Worm (Caenorhabditis elegans): Measurements from ENCODE around the gene mltn-13.

Gene mltn-13

ce11 chrX:4440641-4441040, 7.5 kb downstream of the mltn-13 start, which contains the start of gene F15A8.1:
Gene F15A8.1, plus strand, starts transcription at chrX:4440941.
- TF ChIP-seq hmg-4 (GFP tag; optimal IDR thresholded peaks at IDR 0.05), result no peak
- TF ChIP-seq ceh-13 (GFP tag; optimal IDR thresholded peaks at IDR 0.05), result no peak
- no peak for TF ChIP-seq F13C5.2 (tag; optimal IDR thresholded peaks at IDR 0.05)
- no peak for TF ChIP-seq ama-1 (optimal IDR thresholded peaks at IDR 0.05)
- TF ChIP-seq hnd-1 (tag; optimal IDR thresholded peaks at IDR 0.05), result no peak
- no peak for TF ChIP-seq ceh-36 (tag; optimal IDR thresholded peaks at IDR 0.05)
- no peak for TF ChIP-seq tra-4 (tag; optimal IDR thresholded peaks at IDR 0.05)
- TF ChIP-seq pes-1 (GFP tag; IDR thresholded peaks at IDR 0.05), result no peak
- no peak for TF ChIP-seq tbx-37 (GFP tag; conservative IDR thresholded peaks at IDR 0.05)
- TF ChIP-seq ets-7 (tag; optimal IDR thresholded peaks at IDR 0.05), result no peak
- TF ChIP-seq aly-1 (tag; optimal IDR thresholded peaks at IDR 0.05), result no peak
- TF ChIP-seq scrt-1 (GFP tag; IDR thresholded peaks at IDR 0.05), result no peak
- no peak for TF ChIP-seq B0310.2 (tag; optimal IDR thresholded peaks at IDR 0.05)
- TF ChIP-seq sea-1 (GFP tag; conservative IDR thresholded peaks at IDR 0.05), result no peak
- no peak for TF ChIP-seq hmbx-1 (tag; optimal IDR thresholded peaks at IDR 0.05)
- no peak for TF ChIP-seq flt-1 (GFP tag; IDR thresholded peaks at IDR 0.05)
- TF ChIP-seq tbx-11 (GFP tag; IDR thresholded peaks at IDR 0.05), result no peak

ce11 chrX:4439616-4440015, 8.6 kb downstream of the mltn-13 start:
- TF ChIP-seq ceh-13 (GFP tag; optimal IDR thresholded peaks at IDR 0.05), result no peak
- no peak for TF ChIP-seq hmbx-1 (tag; optimal IDR thresholded peaks at IDR 0.05)
- TF ChIP-seq flt-1 (GFP tag; IDR thresholded peaks at IDR 0.05), result no peak
- no peak for TF ChIP-seq ama-1 (optimal IDR thresholded peaks at IDR 0.05)
- no peak for TF ChIP-seq ceh-36 (tag; optimal IDR thresholded peaks at IDR 0.05)
- TF ChIP-seq ets-7 (tag; optimal IDR thresholded peaks at IDR 0.05), result no peak
- TF ChIP-seq hnd-1 (tag; optimal IDR thresholded peaks at IDR 0.05), result no peak
- TF ChIP-seq B0310.2 (tag; optimal IDR thresholded peaks at IDR 0.05), result no peak
- no peak for TF ChIP-seq hmg-4 (GFP tag; optimal IDR thresholded peaks at IDR 0.05)
- no peak for TF ChIP-seq aly-1 (tag; optimal IDR thresholded peaks at IDR 0.05)
- no peak for TF ChIP-seq sea-1 (GFP tag; conservative IDR thresholded peaks at IDR 0.05)
- no peak for TF ChIP-seq tra-4 (tag; optimal IDR thresholded peaks at IDR 0.05)

ce11 chrX:4438823-4439222, 9.4 kb downstream of the mltn-13 start:
- TF ChIP-seq ets-7 (tag; optimal IDR thresholded peaks at IDR 0.05) (no peak), hmg-4 (GFP tag; optimal IDR thresholded peaks at IDR 0.05) (no peak), pes-1 (GFP tag; IDR thresholded peaks at IDR 0.05) (no peak)

ce11 chrX:4437555-4437954, 10.6 kb downstream of the mltn-13 start, which contains the start of gene cest-26:
Gene cest-26, minus strand, starts transcription at chrX:4437655.
- no peak for TF ChIP-seq B0310.2 (tag; optimal IDR thresholded peaks at IDR 0.05)
- TF ChIP-seq pes-1 (GFP tag; IDR thresholded peaks at IDR 0.05), result no peak
- TF ChIP-seq ama-1 (optimal IDR thresholded peaks at IDR 0.05), result no peak
- TF ChIP-seq sea-1 (GFP tag; conservative IDR thresholded peaks at IDR 0.05), result no peak
- no peak for TF ChIP-seq hnd-1 (tag; optimal IDR thresholded peaks at IDR 0.05)
- no peak for TF ChIP-seq tra-4 (tag; optimal IDR thresholded peaks at IDR 0.05)
- TF ChIP-seq F13C5.2 (tag; optimal IDR thresholded peaks at IDR 0.05), result no peak

ce11 chrX:4435396-4435795, 12.8 kb downstream of the mltn-13 start:
- TF ChIP-seq flt-1 (GFP tag; IDR thresholded peaks at IDR 0.05) (no peak), ceh-36 (tag; optimal IDR thresholded peaks at IDR 0.05) (no peak), ceh-13 (GFP tag; optimal IDR thresholded peaks at IDR 0.05) (no peak), tbx-37 (GFP tag; conservative IDR thresholded peaks at IDR 0.05) (no peak), tra-4 (tag; optimal IDR thresholded peaks at IDR 0.05) (no peak), sea-1 (GFP tag; conservative IDR thresholded peaks at IDR 0.05) (no peak), ama-1 (optimal IDR thresholded peaks at IDR 0.05) (no peak), ets-7 (tag; optimal IDR thresholded peaks at IDR 0.05) (no peak), hnd-1 (tag; optimal IDR thresholded peaks at IDR 0.05) (no peak), F13C5.2 (tag; optimal IDR thresholded peaks at IDR 0.05) (no peak)

- TF ChIP-seq scrt-1 (GFP tag; IDR thresholded peaks at IDR 0.05) (no peak), aly-1 (tag; optimal IDR thresholded peaks at IDR 0.05) (no peak), ets-7 (tag; optimal IDR thresholded peaks at IDR 0.05) (no peak), hnd-1 (tag; optimal IDR thresholded peaks at IDR 0.05) (no peak), flt-1 (GFP tag; IDR thresholded peaks at IDR 0.05) (no peak), sea-1 (GFP tag; conservative IDR thresholded peaks at IDR 0.05) (no peak)
These were observed 13.6 kb downstream of the mltn-13 start for ce11 chrX:4434577-4434976.

ce11 chrX:4429364-4429763, 18.8 kb downstream of the mltn-13 start:
- TF ChIP-seq tra-4 (tag; optimal IDR thresholded peaks at IDR 0.05) (no peak), hmbx-1 (tag; optimal IDR thresholded peaks at IDR 0.05) (no peak), sea-1 (GFP tag; conservative IDR thresholded peaks at IDR 0.05) (no peak), ceh-36 (tag; optimal IDR thresholded peaks at IDR 0.05) (no peak), ets-7 (tag; optimal IDR thresholded peaks at IDR 0.05) (no peak), ceh-13 (GFP tag; optimal IDR thresholded peaks at IDR 0.05) (no peak), tbx-11 (GFP tag; IDR thresholded peaks at IDR 0.05) (no peak), ama-1 (optimal IDR thresholded peaks at IDR 0.05) (no peak), tbx-37 (GFP tag; conservative IDR thresholded peaks at IDR 0.05) (no peak), F13C5.2 (tag; optimal IDR thresholded peaks at IDR 0.05) (no peak), flt-1 (GFP tag; IDR thresholded peaks at IDR 0.05) (no peak), aly-1 (tag; optimal IDR thresholded peaks at IDR 0.05) (no peak), pes-1 (GFP tag; IDR thresholded peaks at IDR 0.05) (no peak), hmg-4 (GFP tag; optimal IDR thresholded peaks at IDR 0.05) (no peak)

- TF ChIP-seq sea-1 (GFP tag; conservative IDR thresholded peaks at IDR 0.05) (no peak), aly-1 (tag; optimal IDR thresholded peaks at IDR 0.05) (no peak), ets-7 (tag; optimal IDR thresholded peaks at IDR 0.05) (no peak), ama-1 (optimal IDR thresholded peaks at IDR 0.05) (no peak), hnd-1 (tag; optimal IDR thresholded peaks at IDR 0.05) (no peak), tbx-37 (GFP tag; conservative IDR thresholded peaks at IDR 0.05) (no peak), pes-1 (GFP tag; IDR thresholded peaks at IDR 0.05) (no peak), ceh-36 (tag; optimal IDR thresholded peaks at IDR 0.05) (no peak), hmbx-1 (tag; optimal IDR thresholded peaks at IDR 0.05) (no peak), tbx-11 (GFP tag; IDR thresholded peaks at IDR 0.05) (no peak), scrt-1 (GFP tag; IDR thresholded peaks at IDR 0.05) (no peak), B0310.2 (tag; optimal IDR thresholded peaks at IDR 0.05) (no peak), F13C5.2 (tag; optimal IDR thresholded peaks at IDR 0.05) (no peak)
These were observed 20.8 kb downstream of the mltn-13 start for ce11 chrX:4427387-4427786.

Measured in whole organism, early embryonic.